Fruit fly (Drosophila melanogaster): ENCODE results near the gene ND-B17.
"Not testable (repeated sequence)": the region's sequence is repeated elsewhere in the genome, so short reads cannot be mapped to it uniquely, and the experiment has no call there.

DNA sequence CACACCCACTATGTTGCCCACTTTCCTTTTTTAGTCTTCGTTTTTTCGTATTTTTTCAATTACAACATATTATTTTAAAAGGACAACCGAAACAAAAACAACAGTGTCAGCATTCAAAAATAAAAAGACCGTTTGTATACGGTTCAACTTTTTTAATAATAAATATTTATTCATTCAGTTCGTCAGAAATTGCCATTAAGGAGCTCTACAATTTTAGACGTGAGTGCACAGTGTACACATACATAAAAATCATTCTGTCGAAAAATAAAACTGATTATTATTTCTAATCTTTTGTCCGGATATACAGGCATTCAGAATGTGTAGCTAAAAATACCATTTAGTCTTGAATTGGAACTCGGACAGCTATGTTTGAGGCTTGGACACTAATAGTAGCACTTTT lies 46.0 kb downstream of the ND-B17 start, which contains the start of gene CG31827:
- TF ChIP-seq CrebA (GFP tag; optimal IDR thresholded peaks at IDR 0.05; ENCODE audit: borderline replicate concordance); Hr78 (GFP tag; optimal IDR thresholded peaks at IDR 0.05); HLH106 (tag; optimal IDR thresholded peaks at IDR 0.05); Rel (GFP tag; optimal IDR thresholded peaks at IDR 0.05); Rel (tag; optimal IDR thresholded peaks at IDR 0.05); Dif (GFP tag; optimal IDR thresholded peaks at IDR 0.05; ENCODE audit: partially characterized antibody); ey (GFP tag; optimal IDR thresholded peaks at IDR 0.05); h (GFP tag; optimal IDR thresholded peaks at IDR 0.05); psq (GFP tag; optimal IDR thresholded peaks at IDR 0.05); jim (GFP tag; optimal IDR thresholded peaks at IDR 0.05); Myc (optimal IDR thresholded peaks at IDR 0.05); pan (optimal IDR thresholded peaks at IDR 0.05); fru (GFP tag; optimal IDR thresholded peaks at IDR 0.05): not testable (repeated sequence)

Data from whole organism, wandering third instar larva.